Fruit fly (Drosophila melanogaster): ENCODE measurements around the gene Vha16-5.

The Vha16-5 gene

DNA sequence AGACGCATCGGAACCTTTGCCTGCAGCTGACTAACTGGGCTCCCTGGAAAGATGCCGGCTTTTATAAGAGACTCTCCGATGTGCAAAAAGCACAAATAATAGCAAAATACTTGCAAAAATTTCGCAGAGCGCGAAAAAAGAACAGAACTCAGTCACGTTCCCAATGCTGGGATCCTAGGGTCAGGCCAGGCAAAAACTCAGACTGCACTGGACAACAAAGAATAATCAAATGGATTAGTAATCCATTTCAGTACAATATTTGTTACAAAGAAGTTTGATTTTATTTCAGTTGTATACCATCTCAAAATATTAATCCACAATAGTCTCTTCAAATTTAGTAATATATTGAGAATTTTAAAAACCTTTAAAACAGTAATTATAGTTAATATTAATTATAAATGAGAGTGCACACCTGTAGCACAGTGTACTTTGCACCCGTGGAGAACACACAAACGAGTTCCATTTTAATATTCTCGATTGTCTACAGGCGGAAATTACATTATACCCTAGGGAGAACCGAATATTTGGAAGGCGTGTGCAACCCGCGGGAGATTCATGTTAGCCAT lies 42.7 kb downstream of the Vha16-5 start, which contains the start of gene CG17108 (continued):
- TF ChIP-seq CG8119 (GFP tag; IDR thresholded peaks at IDR 0.05) (no peak), CG8632 (GFP tag; optimal IDR thresholded peaks at IDR 0.05) (no peak), dsx (GFP tag; optimal IDR thresholded peaks at IDR 0.05; ENCODE audit: poor library complexity, severe bottlenecking) (peak; percentile 8), spab (GFP tag; optimal IDR thresholded peaks at IDR 0.05) (no peak), CG6163 (GFP tag; IDR thresholded peaks at IDR 0.05) (no peak), cyc (GFP tag; optimal IDR thresholded peaks at IDR 0.05) (no peak), CG6808 (GFP tag; optimal IDR thresholded peaks at IDR 0.05) (peak; percentile 42), Hr4 (GFP tag; optimal IDR thresholded peaks at IDR 0.05) (no peak), CG6276 (GFP tag; optimal IDR thresholded peaks at IDR 0.05) (no peak)

DNA sequence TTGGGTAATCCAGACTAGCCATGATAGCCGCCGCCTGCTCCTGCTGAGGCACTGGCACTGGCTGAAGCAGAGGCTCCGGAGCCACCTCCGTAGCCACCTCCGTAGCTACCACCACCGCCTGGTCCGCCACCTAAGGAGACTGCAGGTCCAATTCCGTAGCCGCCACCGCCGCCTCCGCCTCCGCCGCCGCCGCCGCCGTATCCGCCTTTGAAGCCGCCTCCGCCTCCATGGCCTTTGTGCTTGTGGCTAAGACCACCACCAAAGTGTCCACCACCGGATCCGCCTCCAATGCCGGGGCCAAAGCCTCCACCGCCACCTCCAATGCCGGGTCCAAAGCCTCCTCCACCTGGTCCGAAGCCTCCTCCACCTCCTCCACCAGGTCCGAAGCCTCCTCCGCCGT lies 43.8 kb downstream of the Vha16-5 start:
- TF ChIP-seq CG11294 (GFP tag; IDR thresholded peaks at IDR 0.05) (no peak), fd59A (GFP tag; optimal IDR thresholded peaks at IDR 0.05) (no peak), svp (GFP tag) (no peak), fd85E (GFP tag; optimal IDR thresholded peaks at IDR 0.05) (no peak), CG3919 (GFP tag; optimal IDR thresholded peaks at IDR 0.05) (no peak), Ets96B (tag; optimal IDR thresholded peaks at IDR 0.05) (no peak), ss (GFP tag; optimal IDR thresholded peaks at IDR 0.05) (no peak), CG6808 (GFP tag; optimal IDR thresholded peaks at IDR 0.05) (no peak), CG10669 (GFP tag; optimal IDR thresholded peaks at IDR 0.05) (no peak), dac (GFP tag; optimal IDR thresholded peaks at IDR 0.05) (no peak), CG6276 (GFP tag; optimal IDR thresholded peaks at IDR 0.05) (no peak), CG6854 (GFP tag; optimal IDR thresholded peaks at IDR 0.05) (no peak)

DNA sequence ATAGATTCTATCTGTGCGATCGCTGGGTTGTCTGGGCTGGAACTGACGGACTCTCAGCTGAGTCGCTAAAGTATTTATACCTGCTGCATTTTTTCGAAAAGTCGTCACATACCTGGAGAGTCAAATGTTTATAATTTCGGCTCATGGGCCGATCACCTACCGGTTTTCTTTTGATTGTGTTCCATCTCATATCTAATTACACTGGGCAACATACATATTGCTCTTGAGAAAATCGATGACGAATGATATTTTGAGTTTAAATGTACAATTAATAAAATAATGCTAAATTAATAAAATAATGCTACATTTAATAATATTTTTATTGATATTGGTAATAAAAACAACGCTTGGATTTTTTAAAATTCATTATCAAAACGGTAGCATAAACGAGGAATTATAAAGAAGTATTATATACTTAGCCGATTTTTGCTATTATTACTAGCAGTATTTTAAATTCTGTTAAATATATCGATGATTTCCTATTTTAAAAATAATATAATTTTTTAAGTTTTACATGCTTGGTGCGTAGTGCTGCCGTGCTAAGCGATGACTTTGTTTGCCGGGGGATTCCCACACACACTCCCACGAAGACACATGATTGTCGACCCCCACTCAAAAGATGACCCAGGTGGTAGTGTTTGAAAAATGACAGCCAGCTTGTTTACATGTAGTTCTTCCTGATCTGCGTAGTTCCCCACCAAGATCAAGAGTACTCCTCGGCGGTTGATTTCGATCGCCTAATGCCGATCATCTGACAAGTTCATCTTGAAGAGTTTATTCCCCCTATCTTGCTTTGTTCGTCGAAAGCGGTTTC lies 47.4 kb downstream of the Vha16-5 start, which contains the start of gene CG7294:
CG7294 (minus strand) TSS at position 51 of the 814 bp plus-strand sequence.
- TF ChIP-seq Sox15 (GFP tag; optimal IDR thresholded peaks at IDR 0.05) (no peak), acj6 (GFP tag; optimal IDR thresholded peaks at IDR 0.05) (no peak), CG6276 (GFP tag; optimal IDR thresholded peaks at IDR 0.05) (no peak), CG6808 (GFP tag; optimal IDR thresholded peaks at IDR 0.05) (no peak), CG1621 (tag; optimal IDR thresholded peaks at IDR 0.05) (no peak), Lpt (GFP tag; optimal IDR thresholded peaks at IDR 0.05) (no peak), lz (GFP tag; optimal IDR thresholded peaks at IDR 0.05) (no peak), Hr38 (GFP tag; optimal IDR thresholded peaks at IDR 0.05) (no peak), OdsH (GFP tag; optimal IDR thresholded peaks at IDR 0.05) (no peak)

DNA sequence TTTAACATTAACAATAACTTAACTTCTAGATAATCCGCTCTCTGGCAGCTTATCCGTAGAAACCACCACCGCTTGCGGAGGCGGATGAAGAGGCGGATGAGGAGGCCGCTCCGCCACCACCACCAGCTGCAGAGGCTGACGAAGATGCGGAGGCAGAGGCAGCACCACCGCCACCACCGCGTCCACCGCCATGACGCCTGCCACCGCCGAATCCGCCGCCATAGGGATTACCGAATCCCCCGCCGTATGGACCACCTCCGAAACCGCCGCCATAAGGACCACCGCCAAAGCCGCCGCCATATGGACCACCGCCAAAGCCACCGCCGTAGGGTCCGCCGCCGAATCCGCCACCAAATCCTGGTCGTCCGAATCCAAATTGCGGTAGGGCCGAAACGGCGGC lies 48.1 kb downstream of the Vha16-5 start:
- no peak for TF ChIP-seq CG6276 (GFP tag; optimal IDR thresholded peaks at IDR 0.05)
- TF ChIP-seq eg (GFP tag; IDR thresholded peaks at IDR 0.05) = no peak
- no peak for TF ChIP-seq CG6854 (GFP tag; optimal IDR thresholded peaks at IDR 0.05)
- no peak for TF ChIP-seq Ets21C (GFP tag; optimal IDR thresholded peaks at IDR 0.05)

DNA sequence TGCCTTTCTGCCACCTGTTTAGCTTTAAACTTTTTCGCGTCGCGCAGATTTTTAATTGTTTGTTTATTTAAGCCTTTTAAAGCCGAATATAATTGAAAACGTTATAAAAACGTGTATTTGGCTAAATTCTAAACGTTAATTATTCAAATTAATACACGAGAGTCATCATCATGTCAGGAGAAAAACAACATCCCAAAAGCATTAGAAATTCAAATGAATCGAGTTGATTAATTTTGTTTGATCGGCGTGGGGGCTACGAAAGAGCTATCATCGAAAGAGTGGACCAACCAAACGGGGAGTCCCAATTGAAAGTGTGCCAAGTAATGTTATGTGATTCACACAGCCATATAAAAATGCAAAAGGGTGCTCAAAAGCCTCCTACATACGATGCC lies 49.1 kb downstream of the Vha16-5 start:
- TF ChIP-seq fd59A (GFP tag; optimal IDR thresholded peaks at IDR 0.05) (no peak), topi (GFP tag; optimal IDR thresholded peaks at IDR 0.05) (no peak), Eip75B (GFP tag; optimal IDR thresholded peaks at IDR 0.05) (no peak), dsx (GFP tag; optimal IDR thresholded peaks at IDR 0.05; ENCODE audit: poor library complexity, severe bottlenecking) (no peak), CG8319 (GFP tag; optimal IDR thresholded peaks at IDR 0.05) (no peak), Sox14 (GFP tag; optimal IDR thresholded peaks at IDR 0.05) (no peak), Sox102F (GFP tag; optimal IDR thresholded peaks at IDR 0.05) (no peak)
